Worm (Caenorhabditis elegans): ENCODE data around the gene ztf-14.

DNA sequence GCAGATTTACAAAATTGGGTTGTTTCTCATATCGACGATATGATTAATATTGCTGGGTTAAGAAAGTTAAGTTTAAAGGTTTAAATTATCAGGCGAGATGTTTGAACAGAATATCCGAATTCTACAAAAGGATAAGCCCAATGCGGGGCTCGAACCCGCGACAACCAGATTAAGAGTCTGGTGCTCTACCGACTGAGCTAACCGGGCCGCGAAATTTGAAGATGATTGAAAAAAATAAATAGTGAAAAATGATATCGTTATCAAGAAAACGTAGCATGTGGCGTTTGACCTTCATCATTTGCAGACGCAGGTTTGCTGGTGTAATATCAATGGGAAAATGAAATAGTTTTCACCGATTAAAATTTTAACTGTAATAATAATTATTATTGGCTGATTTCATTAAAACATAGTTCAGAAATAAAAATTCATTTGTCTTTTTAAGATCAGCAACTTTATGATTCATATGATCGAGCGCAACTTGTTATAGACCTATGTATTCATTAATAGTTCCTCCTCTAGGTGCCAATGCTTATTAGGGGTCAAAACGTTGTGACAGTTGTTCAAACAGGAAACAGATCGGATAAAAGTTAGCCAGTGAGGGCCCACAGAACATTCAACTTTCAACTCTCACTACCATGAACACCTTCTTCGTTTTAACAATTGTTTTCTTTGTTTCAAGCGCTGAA, 17.0 kb upstream of the ztf-14 start, which contains the start of gene M163.11:
- no peak for TF ChIP-seq egl-13 (tag; optimal IDR thresholded peaks at IDR 0.05)
- no peak for TF ChIP-seq pag-3 (tag; optimal IDR thresholded peaks at IDR 0.05; ENCODE audit: borderline replicate concordance, insufficient read depth)
- TF ChIP-seq nhr-12 (tag; optimal IDR thresholded peaks at IDR 0.05), result no peak
- no peak for TF ChIP-seq ama-1 (optimal IDR thresholded peaks at IDR 0.05)
- TF ChIP-seq nhr-11 (tag; optimal IDR thresholded peaks at IDR 0.05), result no peak
- TF ChIP-seq nhr-237 (tag; optimal IDR thresholded peaks at IDR 0.05), result no peak
- no peak for TF ChIP-seq mep-1 (tag; optimal IDR thresholded peaks at IDR 0.05)
- TF ChIP-seq dpl-1 (GFP tag; optimal IDR thresholded peaks at IDR 0.05), result no peak
- TF ChIP-seq lsy-2 (tag; optimal IDR thresholded peaks at IDR 0.05), result no peak

Measured in whole organism, L1 larva.